Worm (Caenorhabditis elegans) whole organism, late embryonic: Measurements from ENCODE around the gene pqn-75.

Experiments used
- ceh-18 ChIP-seq: sonication (generic microtip); optimal IDR thresholded peaks from 2 replicates; lab custom pipeline; 2016; ENCODE audit warnings: missing genetic modification characterization, missing compliant biosample characterization
- elt-2 ChIP-seq: sonication (generic microtip); optimal IDR thresholded peaks from 2 replicates; lab custom pipeline; 2016; ENCODE audit warnings: missing genetic modification reagents, missing genetic modification characterization, missing compliant biosample characterization
- pag-3 ChIP-seq: sonication (generic microtip); optimal IDR thresholded peaks from 2 replicates; lab custom pipeline; 2016; ENCODE audit warnings: missing compliant biosample characterization, missing genetic modification characterization, borderline replicate concordance
- zip-5 ChIP-seq: sonication (generic microtip); optimal IDR thresholded peaks from 2 replicates; lab custom pipeline; 2016; ENCODE audit warnings: missing genetic modification characterization, missing compliant biosample characterization

DNA sequence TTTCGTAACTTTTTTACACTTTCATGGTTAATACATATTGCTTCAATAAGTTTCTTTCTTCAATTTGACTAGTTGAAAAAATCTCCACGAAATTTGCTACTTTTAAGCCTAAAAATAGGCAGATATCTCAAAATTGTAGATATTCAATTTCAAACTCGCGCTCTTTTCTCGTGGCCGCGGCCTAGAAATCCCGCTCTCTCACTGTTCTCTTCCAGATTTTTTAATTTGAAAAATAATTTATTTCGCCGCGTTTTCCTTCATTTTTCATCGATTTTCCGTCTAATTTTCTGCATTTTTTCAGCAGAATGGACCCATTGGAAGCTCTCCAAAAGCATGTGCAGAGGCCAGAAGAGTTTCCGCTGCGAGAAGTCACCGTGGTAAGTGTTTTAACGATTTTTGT, 29.9 kb upstream of the pqn-75 start, which contains the start of gene cdc-73:
- peak; percentile 9 for TF ChIP-seq pag-3
- TF ChIP-seq elt-2 (tag; lab: Kevin White, UChicago): peak; percentile 36
- peak; percentile 46 for TF ChIP-seq zip-5 (tag; lab: Kevin White, UChicago)
- TF ChIP-seq ceh-18 (tag; lab: Kevin White, UChicago): no peak
